Fruit fly (Drosophila melanogaster): ENCODE data around the gene Doc3.

Gene Doc3

dm6 chr3L:8968437-8968836 lies 36.6 kb upstream of the Doc3 start, which contains the start of gene CG5026 (continued):
- peak; percentile 41 for TF ChIP-seq Fer1 (GFP tag; optimal IDR thresholded peaks at IDR 0.05)
- no peak for TF ChIP-seq jigr1 (GFP tag; IDR thresholded peaks at IDR 0.05)
- no peak for TF ChIP-seq al (GFP tag; IDR thresholded peaks at IDR 0.05)
- TF ChIP-seq HLHmδ (GFP tag; optimal IDR thresholded peaks at IDR 0.05): no peak
- TF ChIP-seq fd102C (GFP tag; optimal IDR thresholded peaks at IDR 0.05): no peak
- no peak for TF ChIP-seq tgo (GFP tag; IDR thresholded peaks at IDR 0.05)
- TF ChIP-seq CG7271 (tag; optimal IDR thresholded peaks at IDR 0.05): no peak
- peak; percentile 44 for TF ChIP-seq MESR4 (GFP tag; optimal IDR thresholded peaks at IDR 0.05)
- no peak for TF ChIP-seq lov (optimal IDR thresholded peaks at IDR 0.05)
- no peak for TF ChIP-seq lov (GFP tag; IDR thresholded peaks at IDR 0.05)
- TF ChIP-seq Stat92E (GFP tag; optimal IDR thresholded peaks at IDR 0.05): no peak
- TF ChIP-seq CG4617 (GFP tag; optimal IDR thresholded peaks at IDR 0.05; ENCODE audit: borderline replicate concordance): peak; percentile 35
- peak; percentile 63; the same call in 1 of the 2 replicates for TF ChIP-seq crol (GFP tag; IDR thresholded peaks at IDR 0.05)
- no peak for TF ChIP-seq cato (GFP tag; optimal IDR thresholded peaks at IDR 0.05; ENCODE audit: borderline replicate concordance)
- TF ChIP-seq YL-1 (GFP tag; optimal IDR thresholded peaks at IDR 0.05): peak; percentile 38
- TF ChIP-seq CG1233 (GFP tag; optimal IDR thresholded peaks at IDR 0.05): no peak
- TF ChIP-seq psq (GFP tag; optimal IDR thresholded peaks at IDR 0.05): peak; percentile 52
- TF ChIP-seq Doc2 (GFP tag; IDR thresholded peaks at IDR 0.05): no peak
- TF ChIP-seq stwl (tag; optimal IDR thresholded peaks at IDR 0.05): peak; percentile 23
- peak; percentile 24 for TF ChIP-seq Scr (GFP tag; IDR thresholded peaks at IDR 0.05; ENCODE audit: partially characterized antibody)
- peak; percentile 83 for TF ChIP-seq gfzf (GFP tag; optimal IDR thresholded peaks at IDR 0.05)
- no peak for TF ChIP-seq CG11456 (GFP tag; IDR thresholded peaks at IDR 0.05)
- TF ChIP-seq bab2 (GFP tag; optimal IDR thresholded peaks at IDR 0.05): no peak
- no peak for TF ChIP-seq insv (GFP tag; optimal IDR thresholded peaks at IDR 0.05)
- TF ChIP-seq Rx (GFP tag; IDR thresholded peaks at IDR 0.05): no peak
- TF ChIP-seq eve (GFP tag; optimal IDR thresholded peaks at IDR 0.05): no peak
- TF ChIP-seq shn (GFP tag; optimal IDR thresholded peaks at IDR 0.05): no peak
- no peak for TF ChIP-seq CG30020 (tag; optimal IDR thresholded peaks at IDR 0.05)
- TF ChIP-seq CG14710 (tag; optimal IDR thresholded peaks at IDR 0.05): no peak
- no peak for TF ChIP-seq kah (GFP tag; optimal IDR thresholded peaks at IDR 0.05)
- TF ChIP-seq CG10147 (GFP tag; optimal IDR thresholded peaks at IDR 0.05): no peak
- 0 out of 2 replicates have a peak, but pooled peaks have one; percentile 31 for TF ChIP-seq sna (GFP tag; IDR thresholded peaks at IDR 0.05; ENCODE audit: partially characterized antibody)
- peak; percentile 17 for TF ChIP-seq B-H2 (GFP tag; optimal IDR thresholded peaks at IDR 0.05)
- peak; percentile 81 for TF ChIP-seq Med (GFP tag)
- peak; percentile 63; the same call in 2 of the 3 replicates for TF ChIP-seq ci (GFP tag; IDR thresholded peaks at IDR 0.05)
- TF ChIP-seq en (GFP tag; optimal IDR thresholded peaks at IDR 0.05): no peak
- TF ChIP-seq Dll (GFP tag; IDR thresholded peaks at IDR 0.05; ENCODE audit: partially characterized antibody): peak; percentile 37; the same call in 1 of the 4 replicates
- no peak for TF ChIP-seq CG1647 (GFP tag; optimal IDR thresholded peaks at IDR 0.05)
- TF ChIP-seq Rfx (GFP tag; IDR thresholded peaks at IDR 0.05): peak; percentile 32; the same call in 1 of the 2 replicates
- peak; percentile 71 for TF ChIP-seq pzg (GFP tag; optimal IDR thresholded peaks at IDR 0.05)
- 0 out of 2 replicates have a peak, but pooled peaks have one; percentile 19 for TF ChIP-seq vvl (GFP tag; IDR thresholded peaks at IDR 0.05)
- TF ChIP-seq Nf-YA (GFP tag; IDR thresholded peaks at IDR 0.05): no peak
- peak; percentile 20 for TF ChIP-seq nmo (GFP tag; optimal IDR thresholded peaks at IDR 0.05)
- no peak for TF ChIP-seq fd3F (GFP tag; optimal IDR thresholded peaks at IDR 0.05)
- TF ChIP-seq Sox100B (GFP tag; optimal IDR thresholded peaks at IDR 0.05): no peak
- TF ChIP-seq schlank (tag; optimal IDR thresholded peaks at IDR 0.05): no peak
- TF ChIP-seq HmgZ (tag; optimal IDR thresholded peaks at IDR 0.05): peak; percentile 47
- TF ChIP-seq MBD-R2 (GFP tag; IDR thresholded peaks at IDR 0.05): peak; percentile 90
- TF ChIP-seq B-H1 (GFP tag; IDR thresholded peaks at IDR 0.05): no peak
- TF ChIP-seq Awh (GFP tag; IDR thresholded peaks at IDR 0.05): no peak
- peak; percentile 21 for TF ChIP-seq BEAF-32 (GFP tag; optimal IDR thresholded peaks at IDR 0.05)

All from whole organism, embryonic.